Worm (Caenorhabditis elegans) whole organism, L2 larva: Measurements from ENCODE around the gene egl-3.

Experiments used
- C34F6.9 ChIP-seq: fragments of 150-350 bp; optimal IDR thresholded peaks from 2 replicates; lab custom pipeline; 2014; ENCODE audit warnings: missing biosample characterization, missing genetic modification characterization
- R02D3.7 ChIP-seq: fragments of 150-350 bp; optimal IDR thresholded peaks from 2 replicates; lab custom pipeline; 2014; ENCODE audit warnings: missing biosample characterization, missing genetic modification characterization
- Y55F3AM.14 ChIP-seq: fragments of 200-800 bp; sonication (Bioruptor generic); optimal IDR thresholded peaks from 2 replicates; lab custom pipeline; 2018; ENCODE audit warnings: mild to moderate bottlenecking, missing genetic modification characterization, missing compliant biosample characterization
- ZK546.5 ChIP-seq: sonication (generic microtip); optimal IDR thresholded peaks from 2 replicates; lab custom pipeline; 2017; ENCODE audit warnings: missing biosample characterization, missing genetic modification characterization
- ceh-82 ChIP-seq: fragments of 150-350 bp; optimal IDR thresholded peaks from 2 replicates; lab custom pipeline; 2014; ENCODE audit warnings: missing biosample characterization, missing genetic modification characterization
- crh-2 ChIP-seq: sonication (generic microtip); optimal IDR thresholded peaks from 2 replicates; lab custom pipeline; 2017; ENCODE audit warnings: missing biosample characterization, missing genetic modification characterization
- dmd-4 ChIP-seq: sonication (generic microtip); optimal IDR thresholded peaks from 2 replicates; lab custom pipeline; 2017; ENCODE audit warnings: missing biosample characterization, missing genetic modification characterization
- egl-27 ChIP-seq: sonication (generic microtip); optimal IDR thresholded peaks from 3 replicates; lab custom pipeline; 2017; ENCODE audit warnings: missing biosample characterization, missing genetic modification reagents, missing genetic modification characterization
- elt-3 ChIP-seq: sonication (generic microtip); optimal IDR thresholded peaks from 2 replicates; lab custom pipeline; 2017; ENCODE audit warnings: missing biosample characterization, missing genetic modification characterization
- fos-1 ChIP-seq: fragments of 150-350 bp; optimal IDR thresholded peaks from 2 replicates; lab custom pipeline; 2014; ENCODE audit warnings: missing biosample characterization, missing genetic modification characterization
- gmeb-1 ChIP-seq: fragments of 150-350 bp; optimal IDR thresholded peaks from 2 replicates; lab custom pipeline; 2014; ENCODE audit warnings: missing biosample characterization, missing genetic modification characterization
- lin-13 ChIP-seq: fragments of 150-350 bp; optimal IDR thresholded peaks from 2 replicates; lab custom pipeline; 2014; ENCODE audit warnings: missing biosample characterization, missing genetic modification reagents, missing genetic modification characterization
- lin-39 ChIP-seq: fragments of 150-350 bp; optimal IDR thresholded peaks from 2 replicates; lab custom pipeline; 2014; ENCODE audit warnings: missing biosample characterization, missing genetic modification reagents, missing genetic modification characterization
- lsy-2 ChIP-seq, 2 experiments: fragments of 150-350 bp in 1 of 2; sonication (generic microtip) in 1 of 2; optimal IDR thresholded peaks; 2 replicates each; lab custom pipeline; 2014 to 2017; ENCODE audit warnings: missing biosample characterization in 2 of 2, missing genetic modification characterization in 2 of 2
- mdl-1 ChIP-seq, 2 experiments: fragments of 150-350 bp in 1 of 2; sonication (generic microtip) in 1 of 2; optimal IDR thresholded peaks; 2 replicates each; lab custom pipeline; 2017; ENCODE audit warnings: missing biosample characterization in 2 of 2, missing genetic modification characterization in 2 of 2
- nhr-10 ChIP-seq: sonication (generic microtip); optimal IDR thresholded peaks from 2 replicates; lab custom pipeline; 2017; ENCODE audit warnings: missing biosample characterization, missing genetic modification characterization
- nhr-11 ChIP-seq: fragments of 150-350 bp; optimal IDR thresholded peaks from 2 replicates; lab custom pipeline; 2014; ENCODE audit warnings: missing biosample characterization, missing genetic modification characterization
- nhr-12 ChIP-seq: fragments of 150-350 bp; optimal IDR thresholded peaks from 2 replicates; lab custom pipeline; 2014; ENCODE audit warnings: missing biosample characterization, missing genetic modification characterization
- nhr-129 ChIP-seq: fragments of 150-350 bp; optimal IDR thresholded peaks from 2 replicates; lab custom pipeline; 2014; ENCODE audit warnings: missing biosample characterization, missing genetic modification characterization
- nhr-21 ChIP-seq: fragments of 150-350 bp; optimal IDR thresholded peaks from 2 replicates; lab custom pipeline; 2014; ENCODE audit warnings: missing biosample characterization, missing genetic modification characterization
- nhr-23 ChIP-seq: fragments of 150-350 bp; optimal IDR thresholded peaks from 2 replicates; lab custom pipeline; 2014; ENCODE audit warnings: missing biosample characterization, missing genetic modification reagents, missing genetic modification characterization
- nhr-25 ChIP-seq: fragments of 150-350 bp; sonication (generic microtip); optimal IDR thresholded peaks from 3 replicates; lab custom pipeline; 2014; ENCODE audit warnings: missing biosample characterization, missing genetic modification characterization
- nhr-6 ChIP-seq: fragments of 150-350 bp; optimal IDR thresholded peaks from 2 replicates; lab custom pipeline; 2014; ENCODE audit warnings: missing biosample characterization, missing genetic modification characterization
- nhr-77 ChIP-seq: fragments of 150-350 bp; optimal IDR thresholded peaks from 2 replicates; lab custom pipeline; 2014; ENCODE audit warnings: missing biosample characterization, missing genetic modification characterization
- sem-4 ChIP-seq: fragments of 150-350 bp; optimal IDR thresholded peaks from 2 replicates; lab custom pipeline; 2014; ENCODE audit warnings: missing biosample characterization, missing genetic modification reagents, missing genetic modification characterization
- skn-1 ChIP-seq: sonication (generic microtip); optimal IDR thresholded peaks from 2 replicates; lab custom pipeline; 2017; ENCODE audit warnings: missing biosample characterization, missing genetic modification characterization
- sma-3 ChIP-seq: sonication (generic microtip); optimal IDR thresholded peaks from 2 replicates; lab custom pipeline; 2016; ENCODE audit warnings: missing genetic modification reagents, missing genetic modification characterization, missing compliant biosample characterization
- sma-9 ChIP-seq, 2 experiments: fragments of 150-350 bp in 1 of 2; sonication (generic microtip) in 1 of 2; optimal IDR thresholded peaks; 2 replicates each; lab custom pipeline; 2014 to 2016; ENCODE audit warnings: missing genetic modification characterization in 2 of 2, mild to moderate bottlenecking in 1 of 2, missing biosample characterization in 1 of 2, missing compliant biosample characterization in 1 of 2, missing genetic modification reagents in 1 of 2, moderate library complexity in 1 of 2
- snpc-4 ChIP-seq: fragments of 150-350 bp; optimal IDR thresholded peaks from 2 replicates; lab custom pipeline; 2014; ENCODE audit warnings: missing biosample characterization, missing genetic modification characterization
- unc-39 ChIP-seq: fragments of 150-350 bp; optimal IDR thresholded peaks from 2 replicates; lab custom pipeline; 2014; ENCODE audit warnings: missing biosample characterization, missing genetic modification characterization
- unc-55 ChIP-seq: fragments of 150-350 bp; sonication (generic microtip); optimal IDR thresholded peaks from 3 replicates; lab custom pipeline; 2014; ENCODE audit warnings: missing biosample characterization, missing genetic modification reagents, missing genetic modification characterization
- unc-62 ChIP-seq: fragments of 150-350 bp; optimal IDR thresholded peaks from 2 replicates; lab custom pipeline; 2014; ENCODE audit warnings: missing biosample characterization, missing genetic modification reagents, missing genetic modification characterization
- ztf-1 ChIP-seq: fragments of 200-800 bp; sonication (Bioruptor generic); conservative IDR thresholded peaks from 2 replicates; pipeline ENCODE4 v1.3.6; 2022; ENCODE audit warnings: missing genetic modification characterization, missing compliant biosample characterization
- ztf-11 ChIP-seq: sonication (generic microtip); optimal IDR thresholded peaks from 2 replicates; lab custom pipeline; 2017; ENCODE audit warnings: missing biosample characterization, missing genetic modification characterization
- ztf-4 ChIP-seq: fragments of 150-350 bp; optimal IDR thresholded peaks from 2 replicates; lab custom pipeline; 2014; ENCODE audit warnings: missing biosample characterization, missing genetic modification characterization

Gene egl-3

ce11 chrV:10173653-10174052, at the start of gene egl-3:
TSS of gene egl-3 (minus strand) at chrV:10173753.
- no peak for TF ChIP-seq ztf-1 (GFP tag; lab: Robert Waterston, UW)
- TF ChIP-seq ztf-11 (tag; lab: Kevin White, UChicago), result no peak
- no peak for TF ChIP-seq egl-27 (tag; lab: Kevin White, UChicago)
- TF ChIP-seq elt-3 (tag; lab: Kevin White, UChicago), result no peak
- no peak for TF ChIP-seq lin-39 (tag; lab: Kevin White, UChicago)
- TF ChIP-seq unc-55, result no peak
- no peak for TF ChIP-seq R02D3.7
- no peak for TF ChIP-seq ztf-4 (tag; lab: Kevin White, UChicago)
- no peak for TF ChIP-seq gmeb-1 (tag; lab: Kevin White, UChicago)
- no peak for TF ChIP-seq ZK546.5 (tag; lab: Kevin White, UChicago)
- TF ChIP-seq sma-3 (GFP tag; lab: Kevin White, UChicago), result no peak
- no peak for TF ChIP-seq nhr-12
- no peak for TF ChIP-seq nhr-21 (tag; lab: Kevin White, UChicago)
- no peak for TF ChIP-seq nhr-10
- TF ChIP-seq, all 48 proteins: peak for 0

ce11 chrV:10222007-10222406, 48.5 kb upstream of the egl-3 start, which contains the start of gene C12D8.20:
TSS of gene C12D8.20 (plus strand) at chrV:10222307.
- TF ChIP-seq C34F6.9, result no peak
- no peak for TF ChIP-seq nhr-11 (tag; lab: Kevin White, UChicago)
- TF ChIP-seq ztf-4 (tag; lab: Kevin White, UChicago), result no peak
- no peak for TF ChIP-seq sma-9 (GFP tag; optimal IDR thresholded peaks at IDR 0.05; lab: Kevin White, UChicago)
- TF ChIP-seq sma-9 (tag; optimal IDR thresholded peaks at IDR 0.05; lab: Kevin White, UChicago), result no peak
- TF ChIP-seq lsy-2 (tag; optimal IDR thresholded peaks at IDR 0.05; lab: Kevin White, UChicago), result no peak
- no peak for TF ChIP-seq mdl-1 (tag; optimal IDR thresholded peaks at IDR 0.05; lab: Kevin White, UChicago)
- TF ChIP-seq skn-1 (tag; lab: Kevin White, UChicago), result no peak
- no peak for TF ChIP-seq sem-4 (tag; lab: Kevin White, UChicago)
- no peak for TF ChIP-seq ZK546.5 (tag; lab: Kevin White, UChicago)
- TF ChIP-seq sma-3 (GFP tag; lab: Kevin White, UChicago), result no peak
- no peak for TF ChIP-seq unc-55
- no peak for TF ChIP-seq nhr-21 (tag; lab: Kevin White, UChicago)
- no peak for TF ChIP-seq crh-2 (tag; lab: Kevin White, UChicago)
- TF ChIP-seq snpc-4 (tag; lab: Kevin White, UChicago), result no peak
- no peak for TF ChIP-seq nhr-10
- TF ChIP-seq nhr-12, result no peak

- TF ChIP-seq unc-62 (no peak), elt-3 (tag; lab: Kevin White, UChicago) (no peak), sem-4 (tag; lab: Kevin White, UChicago) (no peak)
Observed at ce11 chrV:10221317-10221716, 47.8 kb upstream of the egl-3 start, which contains the start of the genes fipr-5 and fipr-9. TSS of gene fipr-5 (minus strand) at chrV:10221417. TSS of gene fipr-9 (plus strand) at chrV:10221662.

ce11 chrV:10220605-10221004, 47.1 kb upstream of the egl-3 start, which contains the start of gene C12D8.13:
TSS of gene C12D8.13 (minus strand) at chrV:10220705.
- TF ChIP-seq dmd-4 (tag; lab: Kevin White, UChicago) (no peak), fos-1 (tag; lab: Kevin White, UChicago) (no peak), Y55F3AM.14 (GFP tag; lab: Kevin White, UChicago) (no peak), nhr-129 (no peak), lsy-2 (tag; optimal IDR thresholded peaks at IDR 0.05; lab: Kevin White, UChicago) (no peak), egl-27 (tag; lab: Kevin White, UChicago) (no peak), elt-3 (tag; lab: Kevin White, UChicago) (no peak), ztf-11 (tag; lab: Kevin White, UChicago) (no peak), lin-13 (GFP tag; lab: Kevin White, UChicago) (no peak), nhr-23 (tag; lab: Kevin White, UChicago) (no peak), nhr-25 (tag; lab: Kevin White, UChicago) (no peak), ceh-82 (no peak), unc-39 (tag; lab: Kevin White, UChicago) (no peak), mdl-1 (tag; optimal IDR thresholded peaks at IDR 0.05; lab: Kevin White, UChicago) (no peak), nhr-6 (tag; lab: Kevin White, UChicago) (no peak), ZK546.5 (tag; lab: Kevin White, UChicago) (no peak), nhr-77 (no peak)
